Fruit fly (Drosophila melanogaster): ENCODE results near the gene CG8086.

DNA sequence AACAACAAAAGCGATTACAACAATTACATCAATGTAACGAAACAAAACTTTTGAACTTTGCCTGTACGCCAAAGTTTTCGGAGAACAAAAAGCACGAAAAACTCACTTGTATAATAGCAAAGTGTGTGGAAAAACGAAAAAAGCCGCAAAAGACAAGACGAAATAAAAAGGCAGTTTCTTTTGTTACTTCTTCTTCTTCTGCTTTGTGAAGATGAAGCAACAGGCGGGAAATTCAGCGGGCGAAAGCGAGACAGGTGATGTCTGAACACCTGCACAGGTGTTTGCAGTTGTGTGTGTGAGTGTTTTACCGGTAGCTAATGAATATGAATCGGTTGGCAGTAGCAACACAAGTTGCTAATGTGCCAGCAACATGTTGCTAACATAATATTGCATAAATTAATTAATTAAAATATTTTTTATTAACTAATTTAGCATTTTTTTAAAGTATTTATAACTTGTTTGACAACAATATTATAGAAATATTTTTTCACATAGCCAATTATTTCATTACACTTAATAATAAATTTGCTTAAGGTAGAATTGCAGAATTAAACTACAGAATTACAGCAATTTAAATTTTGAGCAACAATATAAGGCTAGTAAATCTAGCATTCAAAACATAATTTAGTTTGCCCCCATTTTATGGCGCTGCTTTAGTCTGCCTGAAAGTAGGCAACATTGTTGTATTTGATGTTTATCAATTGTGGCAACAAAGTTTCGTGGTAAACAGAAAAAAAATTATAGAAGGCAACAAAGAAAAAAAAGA is 9.6 kb upstream of the CG8086 start:
- TF ChIP-seq usp (GFP tag; optimal IDR thresholded peaks at IDR 0.05): no peak
- TF ChIP-seq psq (optimal IDR thresholded peaks at IDR 0.05): no peak
- no peak for TF ChIP-seq Dll (optimal IDR thresholded peaks at IDR 0.05)
- no peak for TF ChIP-seq pan (optimal IDR thresholded peaks at IDR 0.05)

All from whole organism.